Worm (Caenorhabditis elegans) whole organism, midembryonic: ENCODE data around the gene srw-90.

ENCODE experiments used
- T22C8.4 ChIP-seq: fragments of 200-800 bp; sonication (Bioruptor generic); IDR thresholded peaks from 2 replicates; pipeline ENCODE4 v1.3.6; 2022; ENCODE audit warnings: missing genetic modification characterization, missing compliant biosample characterization
- cog-1 ChIP-seq: sonication (generic microtip); optimal IDR thresholded peaks from 2 replicates; lab custom pipeline; 2016; ENCODE audit warnings: missing genetic modification characterization, missing compliant biosample characterization
- flt-1 ChIP-seq: fragments of 200-800 bp; sonication (Bioruptor generic); IDR thresholded peaks from 2 replicates; pipeline ENCODE4 v1.3.6; 2022; ENCODE audit warnings: missing genetic modification characterization, missing compliant biosample characterization
- klf-2 ChIP-seq: fragments of 200-800 bp; sonication (Bioruptor generic); conservative IDR thresholded peaks from 2 replicates; pipeline ENCODE4 v1.3.6; 2022; ENCODE audit warnings: missing genetic modification reagents, missing genetic modification characterization, missing compliant biosample characterization
- med-1 ChIP-seq: sonication (generic microtip); optimal IDR thresholded peaks from 2 replicates; lab custom pipeline; 2017; ENCODE audit warnings: missing genetic modification characterization, mild to moderate bottlenecking, missing compliant biosample characterization, antibody characterized with exemption, missing genetic modification reagents; ENCODE audit not compliant: insufficient read depth
- ztf-23 ChIP-seq: fragments of 200-800 bp; sonication (Bioruptor generic); IDR thresholded peaks from 2 replicates; pipeline ENCODE4 v1.3.6; 2022; ENCODE audit warnings: missing genetic modification reagents, missing genetic modification characterization, missing compliant biosample characterization

ce11 chrV:1741074-1741473 lies 39.2 kb downstream of the srw-90 start, which contains the start of gene srab-25:
- TF ChIP-seq med-1 (GFP tag; lab: Kevin White, UChicago): no peak
- TF ChIP-seq flt-1 (GFP tag; lab: Robert Waterston, UW): no peak
- no peak for TF ChIP-seq cog-1 (tag; lab: Kevin White, UChicago)
- no peak for TF ChIP-seq T22C8.4 (GFP tag; lab: Robert Waterston, UW)
- no peak for TF ChIP-seq klf-2
- no peak for TF ChIP-seq ztf-23
